Fruit fly (Drosophila melanogaster) whole organism, embryonic: Measurements from ENCODE around the gene Notum.

Source experiments
- Awh ChIP-seq: fragments of 200-800 bp; sonication (Bioruptor generic); IDR thresholded peaks from 2 replicates; pipeline ENCODE4, ENCODE4 v1.3.6; 2022; ENCODE audit warnings: missing biosample characterization, missing genetic modification characterization
- B-H2 ChIP-seq: fragments of 200-800 bp; sonication (Bioruptor generic); optimal IDR thresholded peaks from 2 replicates; lab custom pipeline; 2018; ENCODE audit warnings: missing biosample characterization, mild to moderate bottlenecking, missing genetic modification characterization
- CG11723 ChIP-seq: fragments of 200-800 bp; sonication (Bioruptor generic); optimal IDR thresholded peaks from 2 replicates; lab custom pipeline; 2017; ENCODE audit warnings: missing biosample characterization, mild to moderate bottlenecking, missing genetic modification characterization
- CG12219 ChIP-seq: fragments of 200-800 bp; sonication (Bioruptor generic); optimal IDR thresholded peaks from 3 replicates; lab custom pipeline; 2018; ENCODE audit warnings: missing biosample characterization, mild to moderate bottlenecking, missing genetic modification characterization
- CG1233 ChIP-seq: fragments of 200-800 bp; sonication (Bioruptor generic); optimal IDR thresholded peaks from 4 replicates; lab custom pipeline; 2018; ENCODE audit warnings: missing biosample characterization, mild to moderate bottlenecking, missing genetic modification characterization
- CG12769 ChIP-seq: fragments of 200-800 bp; sonication (Bioruptor generic); optimal IDR thresholded peaks from 2 replicates; lab custom pipeline; 2019; ENCODE audit warnings: missing biosample characterization, mild to moderate bottlenecking, missing genetic modification characterization, moderate library complexity
- CG13123 ChIP-seq: fragments of 200-800 bp; sonication (Bioruptor generic); optimal IDR thresholded peaks from 2 replicates; lab custom pipeline; 2016; ENCODE audit warnings: missing biosample characterization, missing genetic modification characterization
- CG13894 ChIP-seq: fragments of 200-800 bp; sonication (Bioruptor generic); optimal IDR thresholded peaks from 3 replicates; lab custom pipeline; 2018; ENCODE audit warnings: missing biosample characterization, mild to moderate bottlenecking, missing genetic modification characterization, moderate library complexity
- CG14014 ChIP-seq: fragments of 200-800 bp; sonication (Bioruptor generic); IDR thresholded peaks from 2 replicates; pipeline ENCODE4 v1.3.6; 2022; ENCODE audit warnings: missing biosample characterization, missing genetic modification characterization
- CG14050 ChIP-seq: fragments of 200-800 bp; sonication (Bioruptor generic); IDR thresholded peaks from 3 replicates; pipeline ENCODE4 v1.3.6; 2022; ENCODE audit warnings: missing biosample characterization, missing genetic modification characterization
- CG14860 ChIP-seq: fragments of 200-800 bp; sonication (Bioruptor generic); IDR thresholded peaks from 3 replicates; pipeline ENCODE4 v1.3.6; 2022; ENCODE audit warnings: missing biosample characterization, missing genetic modification characterization; ENCODE audit not compliant: partially characterized antibody
- CG14965 ChIP-seq: fragments of 200-800 bp; sonication (Bioruptor generic); optimal IDR thresholded peaks from 2 replicates; lab custom pipeline; 2016; ENCODE audit warnings: missing biosample characterization, missing genetic modification characterization, borderline replicate concordance
- CG18619 ChIP-seq: fragments of 200-800 bp; sonication (Bioruptor generic); optimal IDR thresholded peaks from 3 replicates; lab custom pipeline; 2017; ENCODE audit warnings: missing biosample characterization, mild to moderate bottlenecking, missing genetic modification characterization
- CG2202 ChIP-seq: fragments of 200-800 bp; sonication (Bioruptor generic); optimal IDR thresholded peaks from 2 replicates; lab custom pipeline; 2018; ENCODE audit warnings: missing biosample characterization, mild to moderate bottlenecking, missing genetic modification characterization
- CG30020 ChIP-seq: fragments of 200-800 bp; optimal IDR thresholded peaks from 2 replicates; lab custom pipeline; 2019; ENCODE audit warnings: missing biosample characterization, mild to moderate bottlenecking, missing genetic modification characterization, moderate library complexity
- CG30431 ChIP-seq: fragments of 200-800 bp; sonication (Bioruptor generic); optimal IDR thresholded peaks from 2 replicates; lab custom pipeline; 2017; ENCODE audit warnings: missing biosample characterization, missing genetic modification characterization
- CG4424 ChIP-seq: fragments of 200-800 bp; sonication (Bioruptor generic); optimal IDR thresholded peaks from 3 replicates; lab custom pipeline; 2016; ENCODE audit warnings: missing biosample characterization, missing genetic modification characterization
- CG6175 ChIP-seq: fragments of 200-800 bp; sonication (Bioruptor generic); IDR thresholded peaks from 3 replicates; pipeline ENCODE4 v1.3.6; 2022; ENCODE audit warnings: missing biosample characterization, missing genetic modification characterization
- CG6689 ChIP-seq: fragments of 200-800 bp; sonication (Bioruptor generic); IDR thresholded peaks from 2 replicates; pipeline ENCODE4 v1.3.6; 2022; ENCODE audit warnings: missing biosample characterization, missing genetic modification characterization
- CG7786 ChIP-seq: fragments of 200-800 bp; sonication (Bioruptor generic); optimal IDR thresholded peaks from 2 replicates; lab custom pipeline; 2016; ENCODE audit warnings: missing biosample characterization, missing genetic modification characterization
- CG8281 ChIP-seq: fragments of 200-800 bp; sonication (Bioruptor generic); optimal IDR thresholded peaks from 2 replicates; lab custom pipeline; 2018; ENCODE audit warnings: missing biosample characterization, mild to moderate bottlenecking, missing genetic modification characterization, moderate library complexity
- Fer3 ChIP-seq: fragments of 200-800 bp; sonication (Bioruptor generic); optimal IDR thresholded peaks from 2 replicates; lab custom pipeline; 2018; ENCODE audit warnings: missing biosample characterization, mild to moderate bottlenecking, missing genetic modification characterization, moderate library complexity
- Hr51 ChIP-seq, 2 experiments: fragments of 200-800 bp; sonication (Bioruptor generic); optimal IDR thresholded peaks; 2 replicates in 1 of 2; 3 replicates in 1 of 2; lab custom pipeline; 2016 to 2018; ENCODE audit warnings: missing biosample characterization in 2 of 2, missing genetic modification characterization in 2 of 2, mild to moderate bottlenecking in 1 of 2, moderate library complexity in 1 of 2
- Mes4 ChIP-seq: fragments of 200-800 bp; sonication (Bioruptor generic); optimal IDR thresholded peaks from 2 replicates; lab custom pipeline; 2016; ENCODE audit warnings: missing biosample characterization, missing genetic modification characterization
- Rfx ChIP-seq: fragments of 200-800 bp; sonication (Bioruptor generic); IDR thresholded peaks from 2 replicates; pipeline ENCODE4 v1.3.6; 2022; ENCODE audit warnings: missing biosample characterization, missing genetic modification characterization
- Side ChIP-seq: fragments of 200-800 bp; sonication (Bioruptor generic); optimal IDR thresholded peaks from 2 replicates; lab custom pipeline; 2016; ENCODE audit warnings: missing biosample characterization, missing genetic modification characterization
- Sin3A ChIP-seq: fragments of >200 bp; optimal IDR thresholded peaks from 2 replicates; lab custom pipeline; 2018
- Sox102F ChIP-seq: fragments of 200-800 bp; sonication (Bioruptor generic); optimal IDR thresholded peaks from 2 replicates; lab custom pipeline; 2018; ENCODE audit warnings: missing biosample characterization, mild to moderate bottlenecking, missing genetic modification characterization, moderate library complexity
- Vsx1 ChIP-seq: fragments of 200-800 bp; sonication (Bioruptor generic); optimal IDR thresholded peaks from 2 replicates; lab custom pipeline; 2017; ENCODE audit warnings: missing biosample characterization, mild to moderate bottlenecking, missing genetic modification characterization, missing genetic modification reagents
- cato ChIP-seq: fragments of 200-800 bp; sonication (Bioruptor generic); optimal IDR thresholded peaks from 2 replicates; lab custom pipeline; 2016; ENCODE audit warnings: missing biosample characterization, missing genetic modification characterization, borderline replicate concordance
- croc ChIP-seq: fragments of 200-800 bp; sonication (Bioruptor generic); conservative IDR thresholded peaks from 3 replicates; pipeline ENCODE4 v1.3.6; 2022; ENCODE audit warnings: missing biosample characterization, missing genetic modification characterization
- da ChIP-seq: fragments of 200-800 bp; sonication (Bioruptor generic); optimal IDR thresholded peaks from 2 replicates; lab custom pipeline; 2016; ENCODE audit warnings: missing biosample characterization, missing genetic modification characterization
- danr ChIP-seq: fragments of 200-800 bp; sonication (Bioruptor generic); IDR thresholded peaks from 2 replicates; pipeline ENCODE4 v1.3.6; 2022; ENCODE audit warnings: missing biosample characterization, missing genetic modification characterization
- ewg ChIP-seq: fragments of 200-800 bp; sonication (Bioruptor generic); optimal IDR thresholded peaks from 3 replicates; lab custom pipeline; 2017; ENCODE audit warnings: mild to moderate bottlenecking, missing biosample characterization, missing genetic modification reagents, missing genetic modification characterization
- fd3F ChIP-seq: fragments of 200-800 bp; sonication (Bioruptor generic); optimal IDR thresholded peaks from 2 replicates; lab custom pipeline; 2018; ENCODE audit warnings: missing biosample characterization, mild to moderate bottlenecking, missing genetic modification characterization, moderate library complexity
- fru ChIP-seq: fragments of >200 bp; optimal IDR thresholded peaks from 2 replicates; lab custom pipeline; 2017
- gce ChIP-seq: fragments of 200-800 bp; sonication (Bioruptor generic); IDR thresholded peaks from 3 replicates; pipeline ENCODE4 v1.3.6; 2022; ENCODE audit warnings: missing biosample characterization, missing genetic modification characterization
- hth ChIP-seq: fragments of >200 bp; optimal IDR thresholded peaks from 2 replicates; lab custom pipeline; 2017; ENCODE audit warnings: inconsistent platforms
- inv ChIP-seq: fragments of 200-800 bp; sonication (Bioruptor generic); IDR thresholded peaks from 2 replicates; pipeline ENCODE4 v1.3.6; 2022; ENCODE audit warnings: missing biosample characterization, missing genetic modification characterization; ENCODE audit not compliant: partially characterized antibody
- kni ChIP-seq: fragments of 200-800 bp; sonication (Bioruptor generic); optimal IDR thresholded peaks from 3 replicates; lab custom pipeline; 2017; ENCODE audit warnings: mild to moderate bottlenecking, missing biosample characterization, missing genetic modification reagents, missing genetic modification characterization
- knrl ChIP-seq: fragments of 200-800 bp; sonication (Bioruptor generic); IDR thresholded peaks from 3 replicates; pipeline ENCODE4 v1.3.6; 2022; ENCODE audit warnings: missing biosample characterization, missing genetic modification characterization; ENCODE audit not compliant: partially characterized antibody
- lbe ChIP-seq: fragments of 200-800 bp; sonication (Bioruptor generic); optimal IDR thresholded peaks from 2 replicates; lab custom pipeline; 2016; ENCODE audit warnings: missing biosample characterization, mild to moderate bottlenecking, missing genetic modification characterization
- lilli ChIP-seq: fragments of 200-800 bp; sonication (Bioruptor generic); optimal IDR thresholded peaks from 3 replicates; lab custom pipeline; 2016; ENCODE audit warnings: missing biosample characterization, missing genetic modification characterization
- mirr ChIP-seq: fragments of 200-800 bp; sonication (Bioruptor generic); optimal IDR thresholded peaks from 3 replicates; lab custom pipeline; 2018; ENCODE audit warnings: missing biosample characterization, mild to moderate bottlenecking, missing genetic modification characterization
- schlank ChIP-seq: fragments of 200-800 bp; sonication (Bioruptor generic); optimal IDR thresholded peaks from 2 replicates; lab custom pipeline; 2018; ENCODE audit warnings: missing biosample characterization, mild to moderate bottlenecking, missing genetic modification characterization
- sd ChIP-seq: fragments of 200-800 bp; sonication (Bioruptor generic); optimal IDR thresholded peaks from 3 replicates; lab custom pipeline; 2018; ENCODE audit warnings: missing biosample characterization, mild to moderate bottlenecking, missing genetic modification characterization, moderate library complexity
- shn ChIP-seq: fragments of 200-800 bp; sonication (Bioruptor generic); optimal IDR thresholded peaks from 3 replicates; lab custom pipeline; 2016; ENCODE audit warnings: missing biosample characterization, missing genetic modification characterization
- tin ChIP-seq: fragments of 200-800 bp; sonication (Bioruptor generic); optimal IDR thresholded peaks from 3 replicates; lab custom pipeline; 2016; ENCODE audit warnings: missing biosample characterization, missing genetic modification characterization
- toy ChIP-seq: fragments of 200-800 bp; sonication (Bioruptor generic); IDR thresholded peaks from 2 replicates; pipeline ENCODE4 v1.3.6; 2022; ENCODE audit warnings: missing biosample characterization, missing genetic modification characterization

Gene Notum

dm6 chr3L:16011319-16012210 lies 11.7 kb upstream of the Notum start, which contains the start of gene mib1 (continued):
- no peak for TF ChIP-seq CG30431 (GFP tag; lab: Kevin White, UChicago)
- TF ChIP-seq gce (GFP tag; lab: Robert Waterston, UW): 0 out of 3 replicates have a peak, but pooled peaks have one; percentile 8
- TF ChIP-seq mirr (GFP tag; lab: Kevin White, UChicago): peak; percentile 45
- TF ChIP-seq CG11723 (GFP tag; lab: Kevin White, UChicago): no peak
- no peak for TF ChIP-seq Mes4 (GFP tag; lab: Kevin White, UChicago)
- TF ChIP-seq CG18619 (GFP tag; lab: Kevin White, UChicago): no peak
- TF ChIP-seq CG14860 (GFP tag; lab: Robert Waterston, UW): peak; percentile 71; the same call in 2 of the 3 replicates
- peak; percentile 99 for TF ChIP-seq sd (tag; lab: Kevin White, UChicago)
- no peak for TF ChIP-seq CG6175
- TF ChIP-seq knrl (GFP tag; lab: Robert Waterston, UW): peak; percentile 89
- peak; percentile 40 for TF ChIP-seq kni (GFP tag; lab: Kevin White, UChicago)
- TF ChIP-seq CG4424: no peak
- no peak for TF ChIP-seq Vsx1
- TF ChIP-seq Hr51 (GFP tag; optimal IDR thresholded peaks at IDR 0.05; lab: Kevin White, UChicago): peak in 1 of 2 experiments; percentile 5
- no peak for TF ChIP-seq CG8281
- TF ChIP-seq fd3F: no peak
- peak; percentile 26 for TF ChIP-seq CG7786 (GFP tag; lab: Kevin White, UChicago)
- TF ChIP-seq ewg: peak; percentile 32
- TF ChIP-seq schlank (tag; lab: Kevin White, UChicago): no peak
- peak; percentile 76 for TF ChIP-seq CG12769
- no peak for TF ChIP-seq croc (GFP tag; lab: Robert Waterston, UW)
- TF ChIP-seq lbe: no peak
- no peak for TF ChIP-seq hth (lab: Kevin White, UChicago)
- peak; percentile 79 for TF ChIP-seq inv
- no peak for TF ChIP-seq CG14050 (GFP tag; lab: Robert Waterston, UW)
- no peak for TF ChIP-seq Fer3 (tag; lab: Kevin White, UChicago)
- TF ChIP-seq fru (lab: Kevin White, UChicago): no peak
- TF ChIP-seq B-H2 (GFP tag; lab: Kevin White, UChicago): peak; percentile 58
- TF ChIP-seq CG13123 (GFP tag; lab: Kevin White, UChicago): no peak
- TF ChIP-seq CG14014 (GFP tag; lab: Robert Waterston, UW): 0 out of 2 replicates have a peak, but pooled peaks have one; percentile 24
- TF ChIP-seq toy (GFP tag; lab: Robert Waterston, UW): no peak
- TF ChIP-seq CG13894 (tag; lab: Kevin White, UChicago): peak; percentile 48
- TF ChIP-seq CG12219 (GFP tag; lab: Kevin White, UChicago): no peak
- no peak for TF ChIP-seq da (GFP tag; lab: Kevin White, UChicago)
- peak; percentile 27 for TF ChIP-seq shn (GFP tag; lab: Kevin White, UChicago)
- no peak for TF ChIP-seq CG1233 (GFP tag; lab: Kevin White, UChicago)
- no peak for TF ChIP-seq tin (GFP tag; lab: Kevin White, UChicago)
- no peak for TF ChIP-seq CG6689 (GFP tag; lab: Robert Waterston, UW)
- TF ChIP-seq Rfx (GFP tag; lab: Robert Waterston, UW): peak; percentile 78
- TF ChIP-seq CG30020: peak; percentile 38
- no peak for TF ChIP-seq Side (GFP tag; lab: Kevin White, UChicago)
- TF ChIP-seq Sox102F (GFP tag; lab: Kevin White, UChicago): no peak
- peak; percentile 90 for TF ChIP-seq Sin3A
- no peak for TF ChIP-seq lilli (GFP tag; lab: Kevin White, UChicago)
- TF ChIP-seq cato (GFP tag; lab: Kevin White, UChicago): no peak
- TF ChIP-seq CG14965 (GFP tag; lab: Kevin White, UChicago): no peak
- TF ChIP-seq Awh (GFP tag; lab: Robert Waterston, UW): 0 out of 2 replicates have a peak, but pooled peaks have one; percentile 6
- no peak for TF ChIP-seq danr
- no peak for TF ChIP-seq CG2202 (tag; lab: Kevin White, UChicago)
